Fruit fly (Drosophila melanogaster) whole organism, pupa: ENCODE results near the gene Ugt35E2.

ENCODE experiments used
- CG10348 ChIP-seq: fragments of 200-800 bp; sonication (Bioruptor generic); IDR thresholded peaks from 2 replicates; pipeline ENCODE4 v1.3.6; 2022; ENCODE audit warnings: missing biosample characterization, missing genetic modification characterization
- CG15710 ChIP-seq: fragments of 200-800 bp; sonication (Bioruptor generic); optimal IDR thresholded peaks from 2 replicates; lab custom pipeline; 2018; ENCODE audit warnings: missing biosample characterization, mild to moderate bottlenecking, missing genetic modification characterization, moderate library complexity
- CG8159 ChIP-seq: fragments of 200-800 bp; sonication (Bioruptor generic); optimal IDR thresholded peaks from 3 replicates; lab custom pipeline; 2018; ENCODE audit warnings: missing biosample characterization, mild to moderate bottlenecking, missing genetic modification characterization, moderate library complexity
- Ets98B ChIP-seq: fragments of 200-800 bp; sonication (Bioruptor generic); IDR thresholded peaks from 2 replicates; pipeline ENCODE4 v1.3.6; 2022; ENCODE audit warnings: missing biosample characterization, missing genetic modification characterization

dm6 chr3R:11156858-11157257 is 10.9 kb downstream of the Ugt35E2 start, which contains the start of gene Ugt302C1:
- TF ChIP-seq CG10348 (GFP tag; lab: Robert Waterston, UW) = no peak
- no peak for TF ChIP-seq CG15710 (tag; lab: Kevin White, UChicago)
- no peak for TF ChIP-seq CG8159
- TF ChIP-seq Ets98B (GFP tag; lab: Robert Waterston, UW) = 0 out of 2 replicates have a peak, but pooled peaks have one; percentile 39
